Worm (Caenorhabditis elegans) whole organism, L4/young adult: Measurements from ENCODE around the gene srw-99.

ENCODE experiments used
- W03F9.2 ChIP-seq: fragments of 150-350 bp; optimal IDR thresholded peaks from 2 replicates; lab custom pipeline; 2014; ENCODE audit warnings: missing biosample characterization, missing genetic modification characterization
- dao-5 ChIP-seq: sonication (generic microtip); optimal IDR thresholded peaks from 2 replicates; lab custom pipeline; 2016; ENCODE audit warnings: missing genotype, missing genetic modification characterization, moderate library complexity, missing compliant biosample characterization
- him-1 ChIP-seq: sonication (generic microtip); optimal IDR thresholded peaks from 2 replicates; lab custom pipeline; 2016; ENCODE audit warnings: missing genotype, missing genetic modification reagents, missing genetic modification characterization, missing compliant biosample characterization

ce11 chrV:1710909-1711308 is 2.4 kb downstream of the srw-99 start, which contains the start of gene srw-100:
- TF ChIP-seq dao-5 (no peak), him-1 (tag; lab: Kevin White, UChicago) (no peak), W03F9.2 (tag; lab: Kevin White, UChicago) (no peak)
